Fruit fly (Drosophila melanogaster) whole organism, embryonic: ENCODE data around the gene Fmr1.
A peak's percentile ranks its signal among the peaks of the same experiment; 100 is the strongest.

Source experiments
- ATbp ChIP-seq: fragments of 200-800 bp; sonication (Bioruptor generic); optimal IDR thresholded peaks from 2 replicates; lab custom pipeline; 2017; ENCODE audit warnings: missing biosample characterization, mild to moderate bottlenecking, missing genetic modification characterization, missing genetic modification reagents
- Aef1 ChIP-seq: fragments of 200-800 bp; sonication (Bioruptor generic); IDR thresholded peaks from 3 replicates; pipeline ENCODE4 v1.3.6; 2022; ENCODE audit warnings: missing biosample characterization, missing genetic modification characterization
- BEAF-32 ChIP-seq: fragments of 200-800 bp; sonication (Bioruptor generic); optimal IDR thresholded peaks from 3 replicates; lab custom pipeline; 2017; ENCODE audit warnings: missing biosample characterization, missing genetic modification characterization, mild to moderate bottlenecking, moderate library complexity, missing genetic modification reagents
- CG10274 ChIP-seq: fragments of 200-800 bp; sonication (Bioruptor generic); optimal IDR thresholded peaks from 3 replicates; lab custom pipeline; 2017; ENCODE audit warnings: missing biosample characterization, mild to moderate bottlenecking, missing genetic modification characterization
- CG11456 ChIP-seq: fragments of 200-800 bp; sonication (Bioruptor generic); IDR thresholded peaks from 3 replicates; pipeline ENCODE4 v1.3.6; 2022; ENCODE audit warnings: missing biosample characterization, missing genetic modification characterization
- CG12219 ChIP-seq: fragments of 200-800 bp; sonication (Bioruptor generic); optimal IDR thresholded peaks from 3 replicates; lab custom pipeline; 2018; ENCODE audit warnings: missing biosample characterization, mild to moderate bottlenecking, missing genetic modification characterization
- CG13287 ChIP-seq: fragments of 200-800 bp; sonication (Bioruptor generic); IDR thresholded peaks from 2 replicates; pipeline ENCODE4 v1.3.6; 2022; ENCODE audit warnings: missing biosample characterization, missing genetic modification characterization; ENCODE audit not compliant: partially characterized antibody
- CG13424 ChIP-seq: fragments of 200-800 bp; sonication (Bioruptor generic); optimal IDR thresholded peaks from 2 replicates; lab custom pipeline; 2019; ENCODE audit warnings: missing biosample characterization, mild to moderate bottlenecking, missing genetic modification characterization, moderate library complexity
- CG14710 ChIP-seq: fragments of 200-800 bp; sonication (Bioruptor generic); optimal IDR thresholded peaks from 3 replicates; lab custom pipeline; 2019; ENCODE audit warnings: missing biosample characterization, mild to moderate bottlenecking, missing genetic modification characterization, moderate library complexity
- CG16815 ChIP-seq: fragments of 200-800 bp; sonication (Bioruptor generic); optimal IDR thresholded peaks from 3 replicates; lab custom pipeline; 2017; ENCODE audit warnings: missing biosample characterization, mild to moderate bottlenecking, missing genetic modification characterization
- CG17385 ChIP-seq: fragments of 200-800 bp; sonication (Bioruptor generic); optimal IDR thresholded peaks from 3 replicates; lab custom pipeline; 2018; ENCODE audit warnings: missing biosample characterization, mild to moderate bottlenecking, missing genetic modification characterization
- CG1792 ChIP-seq: fragments of 200-800 bp; sonication (Bioruptor generic); optimal IDR thresholded peaks from 2 replicates; lab custom pipeline; 2016; ENCODE audit warnings: missing biosample characterization, missing genetic modification characterization
- CG18476 ChIP-seq: fragments of 200-800 bp; sonication (Bioruptor generic); optimal IDR thresholded peaks from 2 replicates; lab custom pipeline; 2016; ENCODE audit warnings: missing biosample characterization, mild to moderate bottlenecking, missing genetic modification characterization
- CG30403 ChIP-seq: fragments of 200-800 bp; sonication (Bioruptor generic); optimal IDR thresholded peaks from 3 replicates; lab custom pipeline; 2016; ENCODE audit warnings: missing biosample characterization, missing genetic modification characterization
- CG33213 ChIP-seq: fragments of 200-800 bp; sonication (Bioruptor generic); optimal IDR thresholded peaks from 3 replicates; lab custom pipeline; 2016; ENCODE audit warnings: missing biosample characterization, missing genetic modification characterization
- CG33557 ChIP-seq: fragments of 200-800 bp; sonication (Bioruptor generic); optimal IDR thresholded peaks from 2 replicates; lab custom pipeline; 2019; ENCODE audit warnings: missing biosample characterization, mild to moderate bottlenecking, missing genetic modification characterization, moderate library complexity
- CG3726 ChIP-seq: fragments of 200-800 bp; sonication (Bioruptor generic); IDR thresholded peaks from 3 replicates; pipeline ENCODE4, ENCODE4 v1.3.6; 2022; ENCODE audit warnings: missing biosample characterization, missing genetic modification characterization
- CG4282 ChIP-seq: fragments of 200-800 bp; sonication (Bioruptor generic); optimal IDR thresholded peaks from 2 replicates; lab custom pipeline; 2016; ENCODE audit warnings: missing biosample characterization, missing genetic modification characterization
- CG5180 ChIP-seq: fragments of 200-800 bp; sonication (Bioruptor generic); optimal IDR thresholded peaks from 3 replicates; lab custom pipeline; 2017; ENCODE audit warnings: missing biosample characterization, missing genetic modification characterization, mild to moderate bottlenecking, moderate library complexity, missing genetic modification reagents
- CG6272 ChIP-seq: fragments of 200-800 bp; sonication (Bioruptor generic); IDR thresholded peaks from 2 replicates; pipeline ENCODE4 v1.3.6; 2022; ENCODE audit warnings: missing biosample characterization, missing genetic modification characterization
- CG7556 ChIP-seq: fragments of 200-800 bp; sonication (Bioruptor generic); optimal IDR thresholded peaks from 2 replicates; lab custom pipeline; 2017; ENCODE audit warnings: missing biosample characterization, mild to moderate bottlenecking, missing genetic modification characterization
- CG7987 ChIP-seq: fragments of 200-800 bp; sonication (Bioruptor generic); optimal IDR thresholded peaks from 2 replicates; lab custom pipeline; 2018; ENCODE audit warnings: missing biosample characterization, mild to moderate bottlenecking, missing genetic modification characterization, moderate library complexity
- CG8290 ChIP-seq, 3 experiments: fragments of 200-800 bp; sonication (Bioruptor generic); optimal IDR thresholded peaks; 2 replicates each; lab custom pipeline; 2016 to 2019; ENCODE audit warnings: missing biosample characterization in 3 of 3, missing genetic modification characterization in 3 of 3, mild to moderate bottlenecking in 2 of 3, moderate library complexity in 1 of 3
- Doc2 ChIP-seq: fragments of 200-800 bp; sonication (Bioruptor generic); IDR thresholded peaks from 2 replicates; pipeline ENCODE4 v1.3.6; 2022; ENCODE audit warnings: missing biosample characterization, missing genetic modification characterization
- Doc3 ChIP-seq: fragments of 200-800 bp; sonication (Bioruptor generic); IDR thresholded peaks from 3 replicates; pipeline ENCODE4 v1.3.6; 2022; ENCODE audit warnings: missing biosample characterization, missing genetic modification characterization; ENCODE audit not compliant: partially characterized antibody
- ERR ChIP-seq: fragments of 200-800 bp; sonication (Bioruptor generic); optimal IDR thresholded peaks from 2 replicates; lab custom pipeline; 2016; ENCODE audit warnings: missing biosample characterization, missing genetic modification characterization
- Eip74EF ChIP-seq, 2 experiments: fragments of 200-800 bp in 1 of 2; fragments of >200 bp in 1 of 2; sonication (Bioruptor generic) in 1 of 2; optimal IDR thresholded peaks; 2 replicates each; lab custom pipeline; 2017 to 2019; ENCODE audit warnings: missing biosample characterization in 2 of 2, missing genetic modification characterization in 2 of 2, mild to moderate bottlenecking in 1 of 2, moderate library complexity in 1 of 2
- Ets97D ChIP-seq: fragments of 200-800 bp; sonication (Bioruptor generic); optimal IDR thresholded peaks from 3 replicates; lab custom pipeline; 2016; ENCODE audit warnings: missing biosample characterization, missing genetic modification characterization
- Hmx ChIP-seq: fragments of 200-800 bp; sonication (Bioruptor generic); optimal IDR thresholded peaks from 2 replicates; lab custom pipeline; 2016; ENCODE audit warnings: missing biosample characterization, missing genetic modification characterization
- Hr3 ChIP-seq: fragments of 200-800 bp; sonication (Bioruptor generic); optimal IDR thresholded peaks from 3 replicates; lab custom pipeline; 2016; ENCODE audit warnings: missing biosample characterization, missing genetic modification characterization
- Med ChIP-seq: fragments of 200-800 bp; sonication (Bioruptor generic); peaks from one replicate; lab custom pipeline; 2016; ENCODE audit warnings: missing biosample characterization, missing genetic modification characterization, mild to moderate bottlenecking, inconsistent platforms, moderate library complexity
- Opbp ChIP-seq: fragments of 200-800 bp; sonication (Bioruptor generic); IDR thresholded peaks from 3 replicates; pipeline ENCODE4 v1.3.6; 2022; ENCODE audit warnings: missing biosample characterization, missing genetic modification characterization; ENCODE audit not compliant: partially characterized antibody
- TFAM ChIP-seq: fragments of 200-800 bp; sonication (Bioruptor generic); optimal IDR thresholded peaks from 2 replicates; lab custom pipeline; 2017; ENCODE audit warnings: missing biosample characterization, missing genetic modification characterization, inconsistent platforms
- Tbp ChIP-seq: fragments of >200 bp; optimal IDR thresholded peaks from 2 replicates; lab custom pipeline; 2018; ENCODE audit warnings: missing biosample characterization, missing genetic modification characterization
- ap ChIP-seq: fragments of 200-800 bp; sonication (Bioruptor generic); IDR thresholded peaks from 2 replicates; pipeline ENCODE4 v1.3.6; 2022; ENCODE audit warnings: missing biosample characterization, missing genetic modification characterization
- bcd ChIP-seq: fragments of 200-800 bp; sonication (Bioruptor generic); optimal IDR thresholded peaks from 2 replicates; lab custom pipeline; 2017; ENCODE audit warnings: missing biosample characterization, mild to moderate bottlenecking, missing genetic modification characterization
- cato ChIP-seq: fragments of 200-800 bp; sonication (Bioruptor generic); optimal IDR thresholded peaks from 2 replicates; lab custom pipeline; 2016; ENCODE audit warnings: missing biosample characterization, missing genetic modification characterization, borderline replicate concordance
- hbn ChIP-seq: fragments of 200-800 bp; sonication (Bioruptor generic); IDR thresholded peaks from 2 replicates; pipeline ENCODE4 v1.3.6; 2022; ENCODE audit warnings: missing biosample characterization, missing genetic modification characterization; ENCODE audit not compliant: partially characterized antibody
- insv ChIP-seq, 2 experiments: fragments of 200-800 bp; sonication (Bioruptor generic); optimal IDR thresholded peaks; 3 replicates each; lab custom pipeline; 2016 to 2018; ENCODE audit warnings: missing biosample characterization in 2 of 2, missing genetic modification characterization in 2 of 2
- mirr ChIP-seq: fragments of 200-800 bp; sonication (Bioruptor generic); optimal IDR thresholded peaks from 3 replicates; lab custom pipeline; 2018; ENCODE audit warnings: missing biosample characterization, mild to moderate bottlenecking, missing genetic modification characterization
- pan ChIP-seq, 4 experiments: fragments of >200 bp in 3 of 4; fragments of 200-800 bp in 1 of 4; sonication (Bioruptor generic) in 1 of 4; optimal IDR thresholded peaks in 3 of 4; IDR thresholded peaks in 1 of 4; 2 replicates each; pipeline versions ENCODE4 v1.3.6 to Lab custom; 2017 to 2022; ENCODE audit warnings: missing biosample characterization in 2 of 4, missing genetic modification characterization in 2 of 4, mixed read lengths in 1 of 4
- pfk ChIP-seq: fragments of 200-800 bp; sonication (Bioruptor generic); optimal IDR thresholded peaks from 2 replicates; lab custom pipeline; 2018; ENCODE audit warnings: missing biosample characterization, mild to moderate bottlenecking, missing genetic modification characterization, moderate library complexity
- rib ChIP-seq: fragments of 200-800 bp; sonication (Bioruptor generic); IDR thresholded peaks from 2 replicates; pipeline ENCODE4 v1.3.6; 2022; ENCODE audit warnings: missing biosample characterization, missing genetic modification characterization
- row ChIP-seq: fragments of 200-800 bp; sonication (Bioruptor generic); IDR thresholded peaks from 3 replicates; pipeline ENCODE4 v1.3.6; 2022; ENCODE audit warnings: missing biosample characterization, missing genetic modification characterization
- tin ChIP-seq: fragments of 200-800 bp; sonication (Bioruptor generic); optimal IDR thresholded peaks from 3 replicates; lab custom pipeline; 2016; ENCODE audit warnings: missing biosample characterization, missing genetic modification characterization
- tup ChIP-seq: fragments of 200-800 bp; sonication (Bioruptor generic); optimal IDR thresholded peaks from 2 replicates; lab custom pipeline; 2016; ENCODE audit warnings: missing biosample characterization, mild to moderate bottlenecking, missing genetic modification characterization, moderate library complexity
- vvl ChIP-seq: fragments of 200-800 bp; sonication (Bioruptor generic); IDR thresholded peaks from 2 replicates; pipeline ENCODE4 v1.3.6; 2022; ENCODE audit warnings: missing biosample characterization, missing genetic modification characterization
- zf30C ChIP-seq: fragments of 200-800 bp; sonication (Bioruptor generic); optimal IDR thresholded peaks from 3 replicates; lab custom pipeline; 2018; ENCODE audit warnings: missing biosample characterization, mild to moderate bottlenecking, missing genetic modification characterization

Gene Fmr1

DNA sequence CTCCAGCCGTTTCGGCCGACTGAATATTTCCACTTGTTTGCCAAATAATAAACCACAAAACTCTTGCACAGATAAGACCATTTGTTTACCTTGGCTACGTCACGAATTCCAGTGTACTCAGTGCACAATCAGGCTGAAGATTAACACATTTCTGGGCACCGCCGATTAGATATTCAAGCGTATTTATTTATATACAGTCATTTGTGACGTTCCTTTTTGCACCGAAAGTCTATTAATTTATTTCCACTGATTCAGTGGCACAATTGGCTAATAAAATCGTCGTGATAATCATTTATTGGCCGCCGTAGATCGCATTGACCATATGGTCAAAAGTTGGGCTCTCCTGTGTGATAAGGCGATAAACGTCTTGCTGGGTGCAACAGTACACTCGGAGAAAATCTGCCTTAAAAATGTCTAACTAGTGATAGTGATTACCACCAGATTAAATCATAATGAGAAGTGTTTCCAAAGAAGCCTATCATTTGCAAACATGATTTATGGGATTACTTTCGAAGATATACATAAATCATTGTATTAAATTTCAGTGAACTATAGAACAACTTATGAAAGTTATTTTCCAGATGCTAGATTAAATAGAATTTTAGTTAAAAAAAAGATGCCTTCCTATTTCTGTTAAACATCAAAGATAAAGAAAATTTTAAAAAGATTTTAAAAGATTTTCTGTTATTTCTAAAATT, 55.5 kb downstream of the Fmr1 start (continued):
- no peak for TF ChIP-seq Hr3 (GFP tag; lab: Kevin White, UChicago)
- no peak for TF ChIP-seq Doc3 (GFP tag; lab: Robert Waterston, UW)
- no peak for TF ChIP-seq CG17385 (GFP tag; lab: Kevin White, UChicago)
- peak; percentile 5 for TF ChIP-seq bcd (GFP tag; lab: Kevin White, UChicago)
- no peak for TF ChIP-seq Hmx (GFP tag; lab: Kevin White, UChicago)
- TF ChIP-seq Ets97D (GFP tag; lab: Kevin White, UChicago), result no peak
- TF ChIP-seq pan (optimal IDR thresholded peaks at IDR 0.05; lab: Kevin White, UChicago), result no peak
- no peak for TF ChIP-seq pan (GFP tag; optimal IDR thresholded peaks at IDR 0.05 in 1 of 2, IDR thresholded peaks at IDR 0.05 in 1 of 2)
- peak; percentile 79 for TF ChIP-seq Med (GFP tag; lab: Kevin White, UChicago)
- TF ChIP-seq hbn (GFP tag; lab: Robert Waterston, UW), result no peak
- TF ChIP-seq rib (GFP tag; lab: Robert Waterston, UW), result no peak
- peak; percentile 25 for TF ChIP-seq CG30403 (GFP tag; lab: Kevin White, UChicago)
- no peak for TF ChIP-seq cato
- TF ChIP-seq CG16815 (GFP tag; lab: Kevin White, UChicago), result no peak
- TF ChIP-seq CG14710 (tag; lab: Kevin White, UChicago), result no peak
- TF ChIP-seq CG8290 (GFP tag; optimal IDR thresholded peaks at IDR 0.05; lab: Kevin White, UChicago), result no peak
- peak in 1 of 2 experiments; percentile 27 for TF ChIP-seq CG8290 (tag; optimal IDR thresholded peaks at IDR 0.05; lab: Kevin White, UChicago)
- no peak for TF ChIP-seq CG11456 (GFP tag; lab: Robert Waterston, UW)
- TF ChIP-seq TFAM (GFP tag; lab: Kevin White, UChicago), result no peak
- TF ChIP-seq vvl (GFP tag; lab: Robert Waterston, UW), result no peak
- TF ChIP-seq ERR, result no peak
- TF ChIP-seq zf30C (GFP tag; lab: Kevin White, UChicago), result peak; percentile 26
- TF ChIP-seq ATbp (GFP tag; lab: Kevin White, UChicago), result no peak
- no peak for TF ChIP-seq ap (GFP tag; lab: Robert Waterston, UW)
- no peak for TF ChIP-seq CG7987 (GFP tag; lab: Kevin White, UChicago)
- no peak for TF ChIP-seq Opbp (GFP tag; lab: Robert Waterston, UW)
- TF ChIP-seq Aef1 (GFP tag; lab: Robert Waterston, UW), result no peak
- TF ChIP-seq CG33557 (GFP tag; lab: Kevin White, UChicago), result no peak
- TF ChIP-seq CG12219, result peak; percentile 9
- no peak for TF ChIP-seq CG33213 (GFP tag; lab: Kevin White, UChicago)
- TF ChIP-seq Eip74EF (GFP tag; optimal IDR thresholded peaks at IDR 0.05; lab: Kevin White, UChicago), result no peak
- TF ChIP-seq CG5180 (GFP tag; lab: Kevin White, UChicago), result no peak
- TF ChIP-seq Tbp (GFP tag; lab: Kevin White, UChicago), result no peak
- TF ChIP-seq CG7556 (GFP tag; lab: Kevin White, UChicago), result peak; percentile 48
- TF ChIP-seq tin, result no peak
- TF ChIP-seq CG1792 (GFP tag; lab: Kevin White, UChicago), result no peak
- no peak for TF ChIP-seq insv (GFP tag; optimal IDR thresholded peaks at IDR 0.05; lab: Kevin White, UChicago)
- no peak for TF ChIP-seq CG10274 (GFP tag; lab: Kevin White, UChicago)
- no peak for TF ChIP-seq CG3726 (GFP tag; lab: Robert Waterston, UW)
- TF ChIP-seq BEAF-32 (GFP tag; lab: Kevin White, UChicago), result no peak
- no peak for TF ChIP-seq tup (GFP tag; lab: Kevin White, UChicago)
- TF ChIP-seq CG18476 (GFP tag; lab: Kevin White, UChicago), result no peak
- peak; percentile 45; the same call in 2 of the 3 replicates for TF ChIP-seq row (GFP tag; lab: Robert Waterston, UW)
- TF ChIP-seq pfk (GFP tag; lab: Kevin White, UChicago), result peak; percentile 22
- no peak for TF ChIP-seq CG6272 (GFP tag; lab: Robert Waterston, UW)
- TF ChIP-seq CG13424 (tag; lab: Kevin White, UChicago), result peak; percentile 27
- no peak for TF ChIP-seq CG4282 (GFP tag; lab: Kevin White, UChicago)
- peak; percentile 95 for TF ChIP-seq mirr (GFP tag; lab: Kevin White, UChicago)
- TF ChIP-seq Doc2, result no peak
- no peak for TF ChIP-seq CG13287
